Worm (Caenorhabditis elegans): Measurements from ENCODE around the gene F41C3.1.
A peak's percentile ranks its signal among the peaks of the same experiment; 100 is the strongest.

DNA sequence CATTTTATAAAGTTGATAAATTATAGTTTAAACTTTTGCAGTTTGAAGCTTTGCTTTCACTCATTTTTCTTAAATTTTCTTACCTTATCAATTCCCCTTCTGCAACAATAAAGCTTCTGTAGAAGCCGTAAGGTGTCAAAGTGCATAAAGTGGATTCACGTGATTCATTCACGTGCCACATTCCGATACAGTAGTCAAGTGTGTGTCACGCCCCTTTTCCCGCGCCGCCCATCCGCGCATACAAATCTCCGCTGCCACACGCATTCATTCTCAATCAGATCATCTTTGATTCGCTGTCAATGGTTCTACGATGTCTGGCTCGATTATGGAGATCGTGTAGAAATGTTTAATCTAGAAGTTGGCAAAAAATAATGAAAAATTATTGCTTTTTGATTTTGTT is 5.0 kb upstream of the F41C3.1 start:
- TF ChIP-seq unc-62 (GFP tag; optimal IDR thresholded peaks at IDR 0.05 in 1 of 2) (no peak), unc-62 (tag; optimal IDR thresholded peaks at IDR 0.05) (no peak), mdl-1 (tag; optimal IDR thresholded peaks at IDR 0.05) (peak in 1 of 2 experiments; percentile 39), D1046.2 (GFP tag; IDR thresholded peaks at IDR 0.05) (no peak), saeg-2 (GFP tag; IDR thresholded peaks at IDR 0.05) (no peak), lin-13 (GFP tag; optimal IDR thresholded peaks at IDR 0.05) (no peak), pqm-1 (tag; optimal IDR thresholded peaks at IDR 0.05) (no peak), nhr-10 (tag; optimal IDR thresholded peaks at IDR 0.05) (no peak)

Data from whole organism, L4 larva.